Worm (Caenorhabditis elegans) whole organism, late embryonic: ENCODE results near the gene srh-44.
A peak's percentile ranks its signal among the peaks of the same experiment; 100 is the strongest.

Experiments used
- C08G9.2 ChIP-seq: sonication (generic microtip); optimal IDR thresholded peaks from 2 replicates; lab custom pipeline; 2016; ENCODE audit warnings: mild to moderate bottlenecking, missing genetic modification characterization, moderate library complexity, missing compliant biosample characterization
- F13H6.1 ChIP-seq: sonication (generic microtip); optimal IDR thresholded peaks from 2 replicates; lab custom pipeline; 2016; ENCODE audit warnings: missing genetic modification characterization, missing compliant biosample characterization
- K02D7.2 ChIP-seq: sonication (generic microtip); optimal IDR thresholded peaks from 2 replicates; lab custom pipeline; 2017; ENCODE audit warnings: mild to moderate bottlenecking, missing genetic modification characterization, missing compliant biosample characterization
- K09A11.1 ChIP-seq: sonication (generic microtip); optimal IDR thresholded peaks from 2 replicates; lab custom pipeline; 2017; ENCODE audit warnings: antibody characterized with exemption, mild to moderate bottlenecking, missing genetic modification characterization, missing compliant biosample characterization; ENCODE audit not compliant: insufficient read depth
- T23F11.4 ChIP-seq: fragments of 200-800 bp; sonication (Bioruptor generic); optimal IDR thresholded peaks from 2 replicates; lab custom pipeline; 2018; ENCODE audit warnings: mild to moderate bottlenecking, missing genetic modification characterization, missing compliant biosample characterization
- Y22D7AL.16 ChIP-seq: sonication (generic microtip); optimal IDR thresholded peaks from 2 replicates; lab custom pipeline; 2016; ENCODE audit warnings: missing genetic modification characterization, missing compliant biosample characterization
- ahr-1 ChIP-seq: sonication (generic microtip); optimal IDR thresholded peaks from 2 replicates; lab custom pipeline; 2016; ENCODE audit warnings: missing genetic modification characterization, missing compliant biosample characterization
- ceh-14 ChIP-seq: sonication (generic microtip); optimal IDR thresholded peaks from 2 replicates; lab custom pipeline; 2016; ENCODE audit warnings: missing genotype, missing genetic modification characterization, missing compliant biosample characterization
- ceh-19 ChIP-seq: fragments of 200-800 bp; sonication (Bioruptor generic); optimal IDR thresholded peaks from 2 replicates; lab custom pipeline; 2018; ENCODE audit warnings: mild to moderate bottlenecking, missing genetic modification characterization, missing compliant biosample characterization
- ceh-2 ChIP-seq: sonication (generic microtip); optimal IDR thresholded peaks from 2 replicates; lab custom pipeline; 2016; ENCODE audit warnings: missing genotype, missing genetic modification characterization, missing compliant biosample characterization
- ceh-24 ChIP-seq: sonication (generic microtip); optimal IDR thresholded peaks from 2 replicates; lab custom pipeline; 2016; ENCODE audit warnings: mild to moderate bottlenecking, missing genetic modification characterization, missing compliant biosample characterization
- ceh-31 ChIP-seq: sonication (generic microtip); optimal IDR thresholded peaks from 2 replicates; lab custom pipeline; 2016; ENCODE audit warnings: missing genetic modification characterization, missing compliant biosample characterization
- ceh-45 ChIP-seq: fragments of 200-800 bp; sonication (Bioruptor generic); IDR thresholded peaks from 2 replicates; pipeline ENCODE4 v1.3.6; 2022; ENCODE audit warnings: missing genetic modification reagents, missing genetic modification characterization, missing compliant biosample characterization
- ceh-6 ChIP-seq: fragments of 200-800 bp; sonication (Bioruptor generic); optimal IDR thresholded peaks from 2 replicates; lab custom pipeline; 2018; ENCODE audit warnings: mild to moderate bottlenecking, missing genetic modification characterization, missing compliant biosample characterization
- che-1 ChIP-seq: sonication (generic microtip); optimal IDR thresholded peaks from 2 replicates; lab custom pipeline; 2016; ENCODE audit warnings: mild to moderate bottlenecking, missing genetic modification characterization, missing compliant biosample characterization
- dmd-4 ChIP-seq: sonication (generic microtip); optimal IDR thresholded peaks from 2 replicates; lab custom pipeline; 2016; ENCODE audit warnings: borderline replicate concordance, missing genetic modification characterization, missing compliant biosample characterization
- elt-2 ChIP-seq: sonication (generic microtip); optimal IDR thresholded peaks from 2 replicates; lab custom pipeline; 2016; ENCODE audit warnings: missing genetic modification reagents, missing genetic modification characterization, missing compliant biosample characterization
- elt-4 ChIP-seq: sonication (generic microtip); optimal IDR thresholded peaks from 2 replicates; lab custom pipeline; 2016; ENCODE audit warnings: missing genetic modification characterization, missing compliant biosample characterization
- fax-1 ChIP-seq: sonication (generic microtip); optimal IDR thresholded peaks from 2 replicates; lab custom pipeline; 2016; ENCODE audit warnings: missing genotype, missing genetic modification characterization, missing compliant biosample characterization
- fkh-6 ChIP-seq: sonication (generic microtip); optimal IDR thresholded peaks from 2 replicates; lab custom pipeline; 2016; ENCODE audit warnings: missing genetic modification characterization, missing compliant biosample characterization
- gmeb-2 ChIP-seq: sonication (generic microtip); optimal IDR thresholded peaks from 2 replicates; lab custom pipeline; 2016; ENCODE audit warnings: missing genetic modification characterization, inconsistent platforms, missing compliant biosample characterization
- hlh-13 ChIP-seq: fragments of 200-800 bp; sonication (Bioruptor generic); optimal IDR thresholded peaks from 2 replicates; lab custom pipeline; 2018; ENCODE audit warnings: mild to moderate bottlenecking, missing genetic modification characterization, missing compliant biosample characterization
- hlh-15 ChIP-seq: sonication (generic microtip); optimal IDR thresholded peaks from 2 replicates; lab custom pipeline; 2016; ENCODE audit warnings: missing genetic modification characterization, missing compliant biosample characterization
- hlh-30 ChIP-seq: sonication (generic microtip); optimal IDR thresholded peaks from 2 replicates; lab custom pipeline; 2017; ENCODE audit warnings: antibody characterized with exemption, missing genetic modification characterization, missing compliant biosample characterization; ENCODE audit not compliant: insufficient read depth
- lin-11 ChIP-seq: fragments of 200-800 bp; sonication (Bioruptor generic); optimal IDR thresholded peaks from 2 replicates; lab custom pipeline; 2018; ENCODE audit warnings: mild to moderate bottlenecking, missing genetic modification characterization, missing compliant biosample characterization
- madf-2 ChIP-seq: sonication (generic microtip); optimal IDR thresholded peaks from 2 replicates; lab custom pipeline; 2017; ENCODE audit warnings: missing genetic modification characterization, missing compliant biosample characterization
- nfya-1 ChIP-seq: sonication (generic microtip); optimal IDR thresholded peaks from 2 replicates; lab custom pipeline; 2017; ENCODE audit warnings: missing genetic modification characterization, mild to moderate bottlenecking, missing compliant biosample characterization, antibody characterized with exemption, moderate library complexity
- nhr-11 ChIP-seq: fragments of 150-350 bp; optimal IDR thresholded peaks from 2 replicates; lab custom pipeline; 2014; ENCODE audit warnings: missing biosample characterization, missing genetic modification characterization
- npax-4 ChIP-seq: sonication (generic microtip); optimal IDR thresholded peaks from 2 replicates; lab custom pipeline; 2016; ENCODE audit warnings: missing genetic modification characterization, missing compliant biosample characterization
- odd-2 ChIP-seq: sonication (generic microtip); optimal IDR thresholded peaks from 2 replicates; lab custom pipeline; 2017; ENCODE audit warnings: antibody characterized with exemption, mild to moderate bottlenecking, missing genetic modification characterization, missing compliant biosample characterization
- pag-3 ChIP-seq: sonication (generic microtip); optimal IDR thresholded peaks from 2 replicates; lab custom pipeline; 2016; ENCODE audit warnings: missing compliant biosample characterization, missing genetic modification characterization, borderline replicate concordance
- pha-4 ChIP-seq: fragments of 150-350 bp; optimal IDR thresholded peaks from 2 replicates; lab custom pipeline; 2018; ENCODE audit warnings: missing biosample characterization, missing genetic modification reagents, missing genetic modification characterization
- pqm-1 ChIP-seq: sonication (generic microtip); optimal IDR thresholded peaks from 2 replicates; lab custom pipeline; 2016; ENCODE audit warnings: missing genetic modification characterization, missing compliant biosample characterization
- ref-2 ChIP-seq: sonication (generic microtip); optimal IDR thresholded peaks from 2 replicates; lab custom pipeline; 2016; ENCODE audit warnings: missing genetic modification characterization, missing compliant biosample characterization
- sdc-2 ChIP-seq: sonication (generic microtip); optimal IDR thresholded peaks from 2 replicates; lab custom pipeline; 2016; ENCODE audit warnings: missing genotype, missing genetic modification characterization, missing compliant biosample characterization
- sox-2 ChIP-seq: fragments of 200-800 bp; sonication (Bioruptor generic); IDR thresholded peaks from 2 replicates; pipeline ENCODE4 v1.3.6; 2022; ENCODE audit warnings: missing genetic modification reagents, missing genetic modification characterization, missing compliant biosample characterization
- sox-4 ChIP-seq: sonication (generic microtip); optimal IDR thresholded peaks from 2 replicates; lab custom pipeline; 2017; ENCODE audit warnings: mild to moderate bottlenecking, missing genetic modification characterization, inconsistent platforms, missing compliant biosample characterization
- tbx-2 ChIP-seq: sonication (generic microtip); optimal IDR thresholded peaks from 2 replicates; lab custom pipeline; 2016; ENCODE audit warnings: missing genetic modification characterization, missing compliant biosample characterization
- tbx-7 ChIP-seq: sonication (generic microtip); optimal IDR thresholded peaks from 2 replicates; lab custom pipeline; 2016; ENCODE audit warnings: missing genotype, missing genetic modification characterization, missing compliant biosample characterization
- zip-5 ChIP-seq: sonication (generic microtip); optimal IDR thresholded peaks from 2 replicates; lab custom pipeline; 2016; ENCODE audit warnings: missing genetic modification characterization, missing compliant biosample characterization
- ztf-16 ChIP-seq: sonication (generic microtip); optimal IDR thresholded peaks from 2 replicates; lab custom pipeline; 2017; ENCODE audit warnings: missing genetic modification characterization, missing compliant biosample characterization

srh-44 gene

ce11 chrII:11534429-11535099 is 19.7 kb downstream of the srh-44 start, which contains the start of gene Y62F5A.12 (continued):
- TF ChIP-seq che-1 (tag; lab: Kevin White, UChicago) (peak; percentile 21), ceh-45 (GFP tag; lab: Robert Waterston, UW) (peak; percentile 90), pag-3 (tag; lab: Kevin White, UChicago) (peak; percentile 96), lin-11 (tag; lab: Kevin White, UChicago) (peak; percentile 22), ceh-6 (GFP tag; lab: Kevin White, UChicago) (peak; percentile 45), ztf-16 (peak; percentile 78), C08G9.2 (tag; lab: Kevin White, UChicago) (peak; percentile 97), nfya-1 (tag; lab: Kevin White, UChicago) (peak; percentile 35), tbx-7 (tag; lab: Kevin White, UChicago) (peak; percentile 92), ceh-19 (GFP tag; lab: Kevin White, UChicago) (peak; percentile 81)

ce11 chrII:11535429-11535828 is 20.6 kb downstream of the srh-44 start:
- TF ChIP-seq nhr-11 (tag; lab: Kevin White, UChicago) (no peak), ceh-2 (tag; lab: Kevin White, UChicago) (no peak), hlh-15 (tag; lab: Kevin White, UChicago) (no peak), sdc-2 (tag; lab: Kevin White, UChicago) (peak; percentile 36), C08G9.2 (tag; lab: Kevin White, UChicago) (no peak), ceh-31 (tag; lab: Kevin White, UChicago) (peak; percentile 42), tbx-7 (tag; lab: Kevin White, UChicago) (no peak), F13H6.1 (no peak), elt-2 (no peak), ceh-24 (tag; lab: Kevin White, UChicago) (no peak), sox-4 (tag; lab: Kevin White, UChicago) (no peak), ref-2 (tag; lab: Kevin White, UChicago) (peak; percentile 68), K09A11.1 (tag; lab: Kevin White, UChicago) (no peak), odd-2 (tag; lab: Kevin White, UChicago) (no peak), pqm-1 (tag; lab: Kevin White, UChicago) (no peak), gmeb-2 (tag; lab: Kevin White, UChicago) (peak; percentile 4), lin-11 (tag; lab: Kevin White, UChicago) (no peak), madf-2 (tag; lab: Kevin White, UChicago) (no peak), dmd-4 (tag; lab: Kevin White, UChicago) (no peak), ztf-16 (no peak), tbx-2 (peak; percentile 48)

- no peak for TF ChIP-seq zip-5
- TF ChIP-seq elt-2, result peak; percentile 43
Observed at ce11 chrII:11535924-11536323, 21.0 kb downstream of the srh-44 start.

ce11 chrII:11536505-11536904 is 21.6 kb downstream of the srh-44 start:
- TF ChIP-seq npax-4 (no peak), elt-4 (no peak), ceh-24 (tag; lab: Kevin White, UChicago) (no peak), che-1 (tag; lab: Kevin White, UChicago) (no peak), ahr-1 (tag; lab: Kevin White, UChicago) (no peak), K02D7.2 (tag; lab: Kevin White, UChicago) (no peak), pha-4 (no peak), fkh-6 (tag; lab: Kevin White, UChicago) (no peak), T23F11.4 (no peak), hlh-13 (GFP tag; lab: Kevin White, UChicago) (no peak), tbx-2 (no peak), fax-1 (tag; lab: Kevin White, UChicago) (no peak), sox-2 (GFP tag; lab: Robert Waterston, UW) (no peak), Y22D7AL.16 (tag; lab: Kevin White, UChicago) (no peak), hlh-15 (tag; lab: Kevin White, UChicago) (no peak), hlh-30 (tag; lab: Kevin White, UChicago) (no peak), ceh-14 (no peak), ref-2 (tag; lab: Kevin White, UChicago) (no peak), lin-11 (tag; lab: Kevin White, UChicago) (no peak)
